Fruit fly (Drosophila melanogaster) whole organism, prepupa: ENCODE data around the gene CG43063.

ENCODE experiments used
- CG10631 ChIP-seq: fragments of 200-800 bp; sonication (Bioruptor generic); optimal IDR thresholded peaks from 2 replicates; lab custom pipeline; 2016; ENCODE audit warnings: missing biosample characterization, missing genetic modification characterization
- CG10669 ChIP-seq: fragments of 200-800 bp; sonication (Bioruptor generic); optimal IDR thresholded peaks from 3 replicates; lab custom pipeline; 2018; ENCODE audit warnings: missing biosample characterization, mild to moderate bottlenecking, missing genetic modification characterization, moderate library complexity
- CG11294 ChIP-seq: fragments of 200-800 bp; sonication (Bioruptor generic); IDR thresholded peaks from 2 replicates; pipeline ENCODE4 v1.3.6; 2022; ENCODE audit warnings: missing biosample characterization, missing genetic modification characterization
- CG11762 ChIP-seq: fragments of 200-800 bp; sonication (Bioruptor generic); optimal IDR thresholded peaks from 3 replicates; lab custom pipeline; 2016; ENCODE audit warnings: missing biosample characterization, missing genetic modification characterization; ENCODE audit not compliant: insufficient read depth
- CG16779 ChIP-seq: fragments of 200-800 bp; sonication (Bioruptor generic); optimal IDR thresholded peaks from 3 replicates; lab custom pipeline; 2017; ENCODE audit warnings: missing biosample characterization, mild to moderate bottlenecking, missing genetic modification characterization
- CG3032 ChIP-seq: fragments of 200-800 bp; optimal IDR thresholded peaks from 2 replicates; lab custom pipeline; 2019; ENCODE audit warnings: missing biosample characterization, mild to moderate bottlenecking, missing genetic modification characterization, moderate library complexity
- CG31627 ChIP-seq: fragments of 200-800 bp; sonication (Bioruptor generic); optimal IDR thresholded peaks from 3 replicates; lab custom pipeline; 2016; ENCODE audit warnings: missing biosample characterization, missing genetic modification characterization
- CG32006 ChIP-seq: fragments of 200-800 bp; sonication (Bioruptor generic); optimal IDR thresholded peaks from 3 replicates; lab custom pipeline; 2017; ENCODE audit warnings: missing biosample characterization, mild to moderate bottlenecking, missing genetic modification characterization
- CG34406 ChIP-seq: fragments of 200-800 bp; sonication (Bioruptor generic); optimal IDR thresholded peaks from 3 replicates; lab custom pipeline; 2016; ENCODE audit warnings: missing biosample characterization, missing genetic modification characterization
- CG4318 ChIP-seq: fragments of 200-800 bp; sonication (Bioruptor generic); optimal IDR thresholded peaks from 3 replicates; lab custom pipeline; 2017; ENCODE audit warnings: missing biosample characterization, mild to moderate bottlenecking, missing genetic modification characterization
- CG6163 ChIP-seq: fragments of 200-800 bp; sonication (Bioruptor generic); IDR thresholded peaks from 3 replicates; pipeline ENCODE4 v1.3.6; 2022; ENCODE audit warnings: missing biosample characterization, missing genetic modification characterization
- CG6792 ChIP-seq: fragments of 200-800 bp; sonication (Bioruptor generic); optimal IDR thresholded peaks from 3 replicates; lab custom pipeline; 2016; ENCODE audit warnings: missing biosample characterization, missing genetic modification characterization
- CG6808 ChIP-seq: fragments of 200-800 bp; sonication (Bioruptor generic); optimal IDR thresholded peaks from 3 replicates; lab custom pipeline; 2017; ENCODE audit warnings: missing biosample characterization, missing genetic modification characterization, mild to moderate bottlenecking, moderate library complexity, missing genetic modification reagents
- CG6854 ChIP-seq: fragments of 200-800 bp; sonication (Bioruptor generic); optimal IDR thresholded peaks from 2 replicates; lab custom pipeline; 2017; ENCODE audit warnings: missing biosample characterization, mild to moderate bottlenecking, missing genetic modification characterization
- CG8119 ChIP-seq: fragments of 200-800 bp; sonication (Bioruptor generic); IDR thresholded peaks from 3 replicates; pipeline ENCODE4 v1.3.6; 2022; ENCODE audit warnings: missing biosample characterization, missing genetic modification characterization
- CG8632 ChIP-seq: fragments of 200-800 bp; sonication (Bioruptor generic); optimal IDR thresholded peaks from 3 replicates; lab custom pipeline; 2016; ENCODE audit warnings: missing biosample characterization, missing genetic modification characterization
- Eip78C ChIP-seq: fragments of 200-800 bp; sonication (Bioruptor generic); peaks from one replicate; lab custom pipeline; 2016; ENCODE audit warnings: missing biosample characterization, missing genetic modification characterization
- Eip93F ChIP-seq: fragments of 200-800 bp; sonication (Bioruptor generic); optimal IDR thresholded peaks from 2 replicates; lab custom pipeline; 2016; ENCODE audit warnings: missing biosample characterization, mild to moderate bottlenecking, missing genetic modification characterization
- Ets96B ChIP-seq: fragments of 200-800 bp; optimal IDR thresholded peaks from 2 replicates; lab custom pipeline; 2019; ENCODE audit warnings: missing biosample characterization, mild to moderate bottlenecking, missing genetic modification characterization, moderate library complexity
- Gug ChIP-seq: fragments of 200-800 bp; sonication (Bioruptor generic); IDR thresholded peaks from 2 replicates; pipeline ENCODE4 v1.3.6; 2022; ENCODE audit warnings: missing biosample characterization, missing genetic modification characterization
- Hr38 ChIP-seq: sonication (Bioruptor generic); optimal IDR thresholded peaks from 2 replicates; lab custom pipeline; 2016; ENCODE audit warnings: missing biosample characterization, missing genetic modification characterization
- Hr39 ChIP-seq: fragments of 200-800 bp; sonication (Bioruptor generic); optimal IDR thresholded peaks from 2 replicates; lab custom pipeline; 2016; ENCODE audit warnings: missing biosample characterization, missing genetic modification characterization
- Hr4 ChIP-seq: fragments of 200-800 bp; sonication (Bioruptor generic); optimal IDR thresholded peaks from 3 replicates; lab custom pipeline; 2016; ENCODE audit warnings: missing biosample characterization, missing genetic modification characterization
- Lpt ChIP-seq: fragments of 200-800 bp; sonication (Bioruptor generic); optimal IDR thresholded peaks from 3 replicates; lab custom pipeline; 2016; ENCODE audit warnings: missing biosample characterization, missing genetic modification characterization
- Met ChIP-seq: fragments of 200-800 bp; sonication (Bioruptor generic); optimal IDR thresholded peaks from 3 replicates; lab custom pipeline; 2016; ENCODE audit warnings: missing biosample characterization, missing genetic modification characterization
- OdsH ChIP-seq: fragments of 200-800 bp; sonication (Bioruptor generic); optimal IDR thresholded peaks from 3 replicates; lab custom pipeline; 2016; ENCODE audit warnings: missing biosample characterization, missing genetic modification characterization
- Smox ChIP-seq: fragments of 200-800 bp; sonication (Bioruptor generic); optimal IDR thresholded peaks from 3 replicates; lab custom pipeline; 2016; ENCODE audit warnings: missing biosample characterization, missing genetic modification characterization
- Sox102F ChIP-seq: fragments of 200-800 bp; sonication (Bioruptor generic); optimal IDR thresholded peaks from 2 replicates; lab custom pipeline; 2016; ENCODE audit warnings: missing biosample characterization, mild to moderate bottlenecking, missing genetic modification characterization
- Sox14 ChIP-seq: fragments of 200-800 bp; sonication (Bioruptor generic); optimal IDR thresholded peaks from 3 replicates; lab custom pipeline; 2016; ENCODE audit warnings: missing biosample characterization, missing genetic modification characterization
- Sox15 ChIP-seq: fragments of 200-800 bp; sonication (Bioruptor generic); optimal IDR thresholded peaks from 3 replicates; lab custom pipeline; 2016; ENCODE audit warnings: missing biosample characterization, missing genetic modification characterization
- achi ChIP-seq: fragments of 200-800 bp; sonication (Bioruptor generic); optimal IDR thresholded peaks from 3 replicates; lab custom pipeline; 2016; ENCODE audit warnings: missing biosample characterization, missing genetic modification characterization
- acj6 ChIP-seq: fragments of 200-800 bp; sonication (Bioruptor generic); optimal IDR thresholded peaks from 3 replicates; lab custom pipeline; 2016; ENCODE audit warnings: missing biosample characterization, missing genetic modification characterization
- cyc ChIP-seq: fragments of 200-800 bp; sonication (Bioruptor generic); optimal IDR thresholded peaks from 3 replicates; lab custom pipeline; 2016; ENCODE audit warnings: missing biosample characterization, missing genetic modification characterization
- dsx ChIP-seq: fragments of 200-800 bp; optimal IDR thresholded peaks from 3 replicates; lab custom pipeline; 2019; ENCODE audit warnings: missing biosample characterization, mild to moderate bottlenecking, missing genetic modification characterization, moderate library complexity; ENCODE audit not compliant: poor library complexity, severe bottlenecking
- eg ChIP-seq: fragments of 200-800 bp; sonication (Bioruptor generic); IDR thresholded peaks from 3 replicates; pipeline ENCODE4 v1.3.6; 2022; ENCODE audit warnings: missing biosample characterization, missing genetic modification characterization
- fd59A ChIP-seq: fragments of 200-800 bp; sonication (Bioruptor generic); optimal IDR thresholded peaks from 2 replicates; lab custom pipeline; 2017; ENCODE audit warnings: missing biosample characterization, mild to moderate bottlenecking, missing genetic modification characterization, missing genetic modification reagents
- fd85E ChIP-seq: fragments of 200-800 bp; sonication (Bioruptor generic); optimal IDR thresholded peaks from 3 replicates; lab custom pipeline; 2016; ENCODE audit warnings: missing biosample characterization, missing genetic modification characterization
- fkh ChIP-seq: fragments of 200-800 bp; sonication (Bioruptor generic); optimal IDR thresholded peaks from 3 replicates; lab custom pipeline; 2017; ENCODE audit warnings: missing biosample characterization, mild to moderate bottlenecking, missing genetic modification characterization, moderate library complexity
- lz ChIP-seq: fragments of 200-800 bp; sonication (Bioruptor generic); optimal IDR thresholded peaks from 3 replicates; lab custom pipeline; 2016; ENCODE audit warnings: missing biosample characterization, missing genetic modification characterization
- net ChIP-seq: fragments of 200-800 bp; sonication (Bioruptor generic); optimal IDR thresholded peaks from 3 replicates; lab custom pipeline; 2016; ENCODE audit warnings: missing biosample characterization, missing genetic modification characterization
- pdm3 ChIP-seq: fragments of 200-800 bp; sonication (Bioruptor generic); optimal IDR thresholded peaks from 3 replicates; lab custom pipeline; 2016; ENCODE audit warnings: missing biosample characterization, missing genetic modification characterization
- spab ChIP-seq: fragments of 200-800 bp; sonication (Bioruptor generic); optimal IDR thresholded peaks from 2 replicates; lab custom pipeline; 2017; ENCODE audit warnings: missing biosample characterization, mild to moderate bottlenecking, missing genetic modification characterization, missing genetic modification reagents
- ss ChIP-seq, 2 experiments: fragments of 200-800 bp; sonication (Bioruptor generic); optimal IDR thresholded peaks; 2 replicates in 1 of 2; 3 replicates in 1 of 2; lab custom pipeline; 2017 to 2018; ENCODE audit warnings: mild to moderate bottlenecking in 2 of 2, missing biosample characterization in 2 of 2, missing genetic modification characterization in 2 of 2, moderate library complexity in 1 of 2
- svp ChIP-seq: fragments of 200-800 bp; sonication (Bioruptor generic); peaks from one replicate; lab custom pipeline; 2016; ENCODE audit warnings: missing biosample characterization, missing genetic modification characterization
- topi ChIP-seq: fragments of 200-800 bp; sonication (Bioruptor generic); optimal IDR thresholded peaks from 3 replicates; lab custom pipeline; 2016; ENCODE audit warnings: missing biosample characterization, missing genetic modification characterization

The CG43063 gene

DNA sequence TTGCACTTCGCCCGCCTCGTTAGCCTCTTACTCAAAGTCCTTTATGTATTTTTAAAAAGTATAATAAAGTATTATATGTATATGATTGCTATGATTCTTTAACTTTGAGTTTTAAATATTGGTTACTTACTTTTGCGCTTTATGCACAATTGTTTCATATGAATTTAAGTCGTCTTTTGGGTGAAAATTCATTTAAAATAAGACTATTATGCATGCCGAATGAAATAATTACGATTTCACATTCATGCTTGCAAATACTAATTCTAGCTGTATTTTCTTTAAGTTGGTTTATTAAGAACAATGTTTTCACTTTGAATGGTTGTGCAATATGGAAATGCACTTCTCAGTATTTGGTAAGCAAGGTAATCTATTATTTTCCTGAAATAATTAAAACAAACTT is at the start of gene CG43063:
Gene CG43063 (plus strand): TSS at position 301 of the 400 bp plus-strand sequence.
- no peak for TF ChIP-seq spab (GFP tag; lab: Kevin White, UChicago)

DNA sequence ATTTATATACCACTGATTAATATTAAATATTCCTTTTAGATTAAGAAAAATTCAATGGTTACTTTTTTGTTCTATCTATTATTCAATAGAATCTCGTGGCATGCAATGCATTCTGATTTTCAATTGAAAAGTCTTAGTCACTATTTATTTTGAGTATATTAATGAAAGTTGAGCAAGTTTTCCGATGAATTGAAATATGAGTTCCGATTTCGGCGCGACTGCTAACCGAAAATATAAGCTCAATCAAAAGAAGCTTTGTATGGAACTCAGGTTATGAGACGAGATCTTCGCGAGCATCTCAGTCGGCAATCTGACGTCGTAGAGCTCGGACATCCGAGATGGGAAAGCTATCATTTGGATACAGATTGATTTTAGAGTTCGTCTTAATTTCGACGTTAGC is 47.9 kb upstream of the CG43063 start, which contains the start of gene CG11668:
Gene CG11668 (plus strand): TSS at position 301 of the 400 bp plus-strand sequence.
- TF ChIP-seq CG10669 (GFP tag; lab: Kevin White, UChicago) (no peak), Gug (GFP tag; lab: Robert Waterston, UW) (no peak), Ets96B (no peak), Met (no peak), Smox (GFP tag; lab: Kevin White, UChicago) (no peak), CG32006 (no peak), ss (GFP tag; optimal IDR thresholded peaks at IDR 0.05; lab: Kevin White, UChicago) (no peak), CG6792 (GFP tag; lab: Kevin White, UChicago) (no peak), CG31627 (GFP tag; lab: Kevin White, UChicago) (no peak), CG34406 (no peak), CG8632 (GFP tag; lab: Kevin White, UChicago) (no peak)

dm6 chr3R:13039037-13039583 is 46.9 kb upstream of the CG43063 start:
- TF ChIP-seq CG8119 (GFP tag; lab: Robert Waterston, UW) (0 out of 3 replicates have a peak, but pooled peaks have one; percentile 32), Met (peak; percentile 51), Hr38 (GFP tag; lab: Kevin White, UChicago) (no peak), eg (GFP tag; lab: Robert Waterston, UW) (peak; percentile 57; the same call in 2 of the 3 replicates), Ets96B (no peak), Sox102F (GFP tag; lab: Kevin White, UChicago) (peak; percentile 8), spab (GFP tag; lab: Kevin White, UChicago) (peak; percentile 9), OdsH (GFP tag; lab: Kevin White, UChicago) (no peak), Smox (GFP tag; lab: Kevin White, UChicago) (peak; percentile 22), CG6163 (GFP tag; lab: Robert Waterston, UW) (peak; percentile 54; the same call in 2 of the 3 replicates), CG4318 (GFP tag; lab: Kevin White, UChicago) (no peak), CG6854 (GFP tag; lab: Kevin White, UChicago) (no peak), fd85E (no peak), Eip78C (peak; percentile 57), achi (GFP tag; lab: Kevin White, UChicago) (peak; percentile 17), CG8632 (GFP tag; lab: Kevin White, UChicago) (peak; percentile 27), CG34406 (peak; percentile 36), topi (peak; percentile 30), fkh (no peak), pdm3 (GFP tag; lab: Kevin White, UChicago) (peak; percentile 12), cyc (peak; percentile 17), net (GFP tag; lab: Kevin White, UChicago) (peak; percentile 8), svp (GFP tag; lab: Kevin White, UChicago) (peak; percentile 64), Sox14 (GFP tag; lab: Kevin White, UChicago) (peak; percentile 24), CG31627 (GFP tag; lab: Kevin White, UChicago) (peak; percentile 43), CG6808 (GFP tag; lab: Kevin White, UChicago) (peak; percentile 16), Hr39 (GFP tag; lab: Kevin White, UChicago) (peak; percentile 51), lz (GFP tag; lab: Kevin White, UChicago) (peak; percentile 24)

DNA sequence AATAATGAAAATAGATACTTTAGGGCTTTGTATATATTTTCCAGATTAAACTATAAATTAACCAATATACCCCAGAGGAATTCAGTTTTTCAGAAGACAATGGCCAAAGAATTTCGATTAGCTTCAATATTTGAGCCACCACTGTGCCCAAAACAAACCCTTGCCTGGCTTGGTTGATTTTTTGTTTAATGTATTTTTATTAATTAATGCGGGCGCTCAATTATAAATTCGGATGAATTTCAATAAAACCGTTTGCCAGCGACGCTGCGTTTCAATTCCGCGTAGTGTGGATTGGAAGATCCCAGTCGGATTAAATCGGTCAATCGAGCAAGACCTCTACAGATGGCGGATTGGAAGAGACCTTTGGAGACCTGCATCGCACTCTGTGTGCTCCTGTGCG is 44.3 kb upstream of the CG43063 start, which contains the start of gene CG11670:
Gene CG11670 (plus strand): TSS at position 301 of the 400 bp plus-strand sequence.
- TF ChIP-seq CG11294 (GFP tag; lab: Robert Waterston, UW) (no peak), Sox14 (GFP tag; lab: Kevin White, UChicago) (no peak), dsx (GFP tag; lab: Kevin White, UChicago) (no peak), CG31627 (GFP tag; lab: Kevin White, UChicago) (no peak), fkh (no peak), CG4318 (GFP tag; lab: Kevin White, UChicago) (no peak), CG8119 (GFP tag; lab: Robert Waterston, UW) (no peak), fd59A (GFP tag; lab: Kevin White, UChicago) (no peak), acj6 (GFP tag; lab: Kevin White, UChicago) (no peak), Lpt (GFP tag; lab: Kevin White, UChicago) (no peak), spab (GFP tag; lab: Kevin White, UChicago) (no peak), CG10631 (GFP tag; lab: Kevin White, UChicago) (no peak), Sox15 (GFP tag; lab: Kevin White, UChicago) (no peak), CG11762 (no peak), OdsH (GFP tag; lab: Kevin White, UChicago) (no peak), CG16779 (tag; lab: Kevin White, UChicago) (no peak), Eip93F (no peak), CG3032 (tag; lab: Kevin White, UChicago) (no peak), Hr4 (GFP tag; lab: Kevin White, UChicago) (no peak), eg (GFP tag; lab: Robert Waterston, UW) (no peak)
